Fruit fly (Drosophila melanogaster) whole organism, prepupa: Measurements from ENCODE around the gene Drsl1.

ENCODE experiments used
- Blimp-1 ChIP-seq: fragments of 200-800 bp; sonication (Bioruptor generic); optimal IDR thresholded peaks from 3 replicates; lab custom pipeline; 2017; ENCODE audit warnings: missing biosample characterization, missing genetic modification characterization, mild to moderate bottlenecking, moderate library complexity, missing genetic modification reagents
- CG10631 ChIP-seq: fragments of 200-800 bp; sonication (Bioruptor generic); optimal IDR thresholded peaks from 2 replicates; lab custom pipeline; 2016; ENCODE audit warnings: missing biosample characterization, missing genetic modification characterization
- CG11294 ChIP-seq: fragments of 200-800 bp; sonication (Bioruptor generic); IDR thresholded peaks from 2 replicates; pipeline ENCODE4 v1.3.6; 2022; ENCODE audit warnings: missing biosample characterization, missing genetic modification characterization
- CG11762 ChIP-seq: fragments of 200-800 bp; sonication (Bioruptor generic); optimal IDR thresholded peaks from 3 replicates; lab custom pipeline; 2016; ENCODE audit warnings: missing biosample characterization, missing genetic modification characterization; ENCODE audit not compliant: insufficient read depth
- CG11902 ChIP-seq: fragments of 200-800 bp; sonication (Bioruptor generic); optimal IDR thresholded peaks from 3 replicates; lab custom pipeline; 2016; ENCODE audit warnings: missing biosample characterization, missing genetic modification characterization
- CG15336 ChIP-seq: fragments of 200-800 bp; sonication (Bioruptor generic); IDR thresholded peaks from 2 replicates; pipeline ENCODE4 v1.3.6; 2022; ENCODE audit warnings: missing biosample characterization, missing genetic modification characterization
- CG1621 ChIP-seq: fragments of 200-800 bp; sonication (Bioruptor generic); optimal IDR thresholded peaks from 3 replicates; lab custom pipeline; 2018; ENCODE audit warnings: missing biosample characterization, mild to moderate bottlenecking, missing genetic modification characterization
- CG16779 ChIP-seq: fragments of 200-800 bp; sonication (Bioruptor generic); optimal IDR thresholded peaks from 3 replicates; lab custom pipeline; 2017; ENCODE audit warnings: missing biosample characterization, mild to moderate bottlenecking, missing genetic modification characterization
- CG3032 ChIP-seq: fragments of 200-800 bp; optimal IDR thresholded peaks from 2 replicates; lab custom pipeline; 2019; ENCODE audit warnings: missing biosample characterization, mild to moderate bottlenecking, missing genetic modification characterization, moderate library complexity
- CG34406 ChIP-seq: fragments of 200-800 bp; sonication (Bioruptor generic); optimal IDR thresholded peaks from 3 replicates; lab custom pipeline; 2016; ENCODE audit warnings: missing biosample characterization, missing genetic modification characterization
- CG3919 ChIP-seq: fragments of 200-800 bp; sonication (Bioruptor generic); optimal IDR thresholded peaks from 3 replicates; lab custom pipeline; 2016; ENCODE audit warnings: missing biosample characterization, missing genetic modification characterization
- CG6163 ChIP-seq: fragments of 200-800 bp; sonication (Bioruptor generic); IDR thresholded peaks from 3 replicates; pipeline ENCODE4 v1.3.6; 2022; ENCODE audit warnings: missing biosample characterization, missing genetic modification characterization
- CG6276 ChIP-seq: fragments of 200-800 bp; sonication (Bioruptor generic); optimal IDR thresholded peaks from 2 replicates; lab custom pipeline; 2017; ENCODE audit warnings: missing biosample characterization, mild to moderate bottlenecking, missing genetic modification characterization
- CG6792 ChIP-seq: fragments of 200-800 bp; sonication (Bioruptor generic); optimal IDR thresholded peaks from 3 replicates; lab custom pipeline; 2016; ENCODE audit warnings: missing biosample characterization, missing genetic modification characterization
- CG6808 ChIP-seq: fragments of 200-800 bp; sonication (Bioruptor generic); optimal IDR thresholded peaks from 3 replicates; lab custom pipeline; 2017; ENCODE audit warnings: missing biosample characterization, missing genetic modification characterization, mild to moderate bottlenecking, moderate library complexity, missing genetic modification reagents
- CG7368 ChIP-seq: fragments of 200-800 bp; sonication (Bioruptor generic); optimal IDR thresholded peaks from 3 replicates; lab custom pipeline; 2016; ENCODE audit warnings: missing biosample characterization, missing genetic modification characterization
- CG8119 ChIP-seq: fragments of 200-800 bp; sonication (Bioruptor generic); IDR thresholded peaks from 3 replicates; pipeline ENCODE4 v1.3.6; 2022; ENCODE audit warnings: missing biosample characterization, missing genetic modification characterization
- CG8319 ChIP-seq: fragments of 200-800 bp; sonication (Bioruptor generic); optimal IDR thresholded peaks from 3 replicates; lab custom pipeline; 2016; ENCODE audit warnings: missing biosample characterization, missing genetic modification characterization
- CG8632 ChIP-seq: fragments of 200-800 bp; sonication (Bioruptor generic); optimal IDR thresholded peaks from 3 replicates; lab custom pipeline; 2016; ENCODE audit warnings: missing biosample characterization, missing genetic modification characterization
- Eip78C ChIP-seq: fragments of 200-800 bp; sonication (Bioruptor generic); peaks from one replicate; lab custom pipeline; 2016; ENCODE audit warnings: missing biosample characterization, missing genetic modification characterization
- Eip93F ChIP-seq: fragments of 200-800 bp; sonication (Bioruptor generic); optimal IDR thresholded peaks from 2 replicates; lab custom pipeline; 2016; ENCODE audit warnings: missing biosample characterization, mild to moderate bottlenecking, missing genetic modification characterization
- Ets21C ChIP-seq: fragments of 200-800 bp; sonication (Bioruptor generic); optimal IDR thresholded peaks from 3 replicates; lab custom pipeline; 2016; ENCODE audit warnings: missing biosample characterization, missing genetic modification characterization
- Ets96B ChIP-seq: fragments of 200-800 bp; optimal IDR thresholded peaks from 2 replicates; lab custom pipeline; 2019; ENCODE audit warnings: missing biosample characterization, mild to moderate bottlenecking, missing genetic modification characterization, moderate library complexity
- Gug ChIP-seq: fragments of 200-800 bp; sonication (Bioruptor generic); IDR thresholded peaks from 2 replicates; pipeline ENCODE4 v1.3.6; 2022; ENCODE audit warnings: missing biosample characterization, missing genetic modification characterization
- Hr38 ChIP-seq: sonication (Bioruptor generic); optimal IDR thresholded peaks from 2 replicates; lab custom pipeline; 2016; ENCODE audit warnings: missing biosample characterization, missing genetic modification characterization
- Hr39 ChIP-seq: fragments of 200-800 bp; sonication (Bioruptor generic); optimal IDR thresholded peaks from 2 replicates; lab custom pipeline; 2016; ENCODE audit warnings: missing biosample characterization, missing genetic modification characterization
- Hr4 ChIP-seq: fragments of 200-800 bp; sonication (Bioruptor generic); optimal IDR thresholded peaks from 3 replicates; lab custom pipeline; 2016; ENCODE audit warnings: missing biosample characterization, missing genetic modification characterization
- Lpt ChIP-seq: fragments of 200-800 bp; sonication (Bioruptor generic); optimal IDR thresholded peaks from 3 replicates; lab custom pipeline; 2016; ENCODE audit warnings: missing biosample characterization, missing genetic modification characterization
- Met ChIP-seq: fragments of 200-800 bp; sonication (Bioruptor generic); optimal IDR thresholded peaks from 3 replicates; lab custom pipeline; 2016; ENCODE audit warnings: missing biosample characterization, missing genetic modification characterization
- OdsH ChIP-seq: fragments of 200-800 bp; sonication (Bioruptor generic); optimal IDR thresholded peaks from 3 replicates; lab custom pipeline; 2016; ENCODE audit warnings: missing biosample characterization, missing genetic modification characterization
- Smox ChIP-seq: fragments of 200-800 bp; sonication (Bioruptor generic); optimal IDR thresholded peaks from 3 replicates; lab custom pipeline; 2016; ENCODE audit warnings: missing biosample characterization, missing genetic modification characterization
- Sox102F ChIP-seq: fragments of 200-800 bp; sonication (Bioruptor generic); optimal IDR thresholded peaks from 2 replicates; lab custom pipeline; 2016; ENCODE audit warnings: missing biosample characterization, mild to moderate bottlenecking, missing genetic modification characterization
- achi ChIP-seq: fragments of 200-800 bp; sonication (Bioruptor generic); optimal IDR thresholded peaks from 3 replicates; lab custom pipeline; 2016; ENCODE audit warnings: missing biosample characterization, missing genetic modification characterization
- acj6 ChIP-seq: fragments of 200-800 bp; sonication (Bioruptor generic); optimal IDR thresholded peaks from 3 replicates; lab custom pipeline; 2016; ENCODE audit warnings: missing biosample characterization, missing genetic modification characterization
- cyc ChIP-seq: fragments of 200-800 bp; sonication (Bioruptor generic); optimal IDR thresholded peaks from 3 replicates; lab custom pipeline; 2016; ENCODE audit warnings: missing biosample characterization, missing genetic modification characterization
- dac ChIP-seq: fragments of 200-800 bp; sonication (Bioruptor generic); optimal IDR thresholded peaks from 2 replicates; lab custom pipeline; 2017; ENCODE audit warnings: missing biosample characterization, mild to moderate bottlenecking, missing genetic modification characterization
- dsx ChIP-seq: fragments of 200-800 bp; optimal IDR thresholded peaks from 3 replicates; lab custom pipeline; 2019; ENCODE audit warnings: missing biosample characterization, mild to moderate bottlenecking, missing genetic modification characterization, moderate library complexity; ENCODE audit not compliant: poor library complexity, severe bottlenecking
- eg ChIP-seq: fragments of 200-800 bp; sonication (Bioruptor generic); IDR thresholded peaks from 3 replicates; pipeline ENCODE4 v1.3.6; 2022; ENCODE audit warnings: missing biosample characterization, missing genetic modification characterization
- fkh ChIP-seq: fragments of 200-800 bp; sonication (Bioruptor generic); optimal IDR thresholded peaks from 3 replicates; lab custom pipeline; 2017; ENCODE audit warnings: missing biosample characterization, mild to moderate bottlenecking, missing genetic modification characterization, moderate library complexity
- lz ChIP-seq: fragments of 200-800 bp; sonication (Bioruptor generic); optimal IDR thresholded peaks from 3 replicates; lab custom pipeline; 2016; ENCODE audit warnings: missing biosample characterization, missing genetic modification characterization
- net ChIP-seq: fragments of 200-800 bp; sonication (Bioruptor generic); optimal IDR thresholded peaks from 3 replicates; lab custom pipeline; 2016; ENCODE audit warnings: missing biosample characterization, missing genetic modification characterization
- salr ChIP-seq, 2 experiments: fragments of 200-800 bp; sonication (Bioruptor generic); optimal IDR thresholded peaks; 3 replicates each; lab custom pipeline; 2016 to 2018; ENCODE audit warnings: missing biosample characterization in 2 of 2, missing genetic modification characterization in 2 of 2, mild to moderate bottlenecking in 1 of 2
- spab ChIP-seq: fragments of 200-800 bp; sonication (Bioruptor generic); optimal IDR thresholded peaks from 2 replicates; lab custom pipeline; 2017; ENCODE audit warnings: missing biosample characterization, mild to moderate bottlenecking, missing genetic modification characterization, missing genetic modification reagents
- ss ChIP-seq, 2 experiments: fragments of 200-800 bp; sonication (Bioruptor generic); optimal IDR thresholded peaks; 2 replicates in 1 of 2; 3 replicates in 1 of 2; lab custom pipeline; 2017 to 2018; ENCODE audit warnings: mild to moderate bottlenecking in 2 of 2, missing biosample characterization in 2 of 2, missing genetic modification characterization in 2 of 2, moderate library complexity in 1 of 2
- topi ChIP-seq: fragments of 200-800 bp; sonication (Bioruptor generic); optimal IDR thresholded peaks from 3 replicates; lab custom pipeline; 2016; ENCODE audit warnings: missing biosample characterization, missing genetic modification characterization
- vri ChIP-seq: fragments of 200-800 bp; sonication (Bioruptor generic); optimal IDR thresholded peaks from 3 replicates; lab custom pipeline; 2016; ENCODE audit warnings: missing biosample characterization, mild to moderate bottlenecking, missing genetic modification characterization

Drsl1 gene

DNA sequence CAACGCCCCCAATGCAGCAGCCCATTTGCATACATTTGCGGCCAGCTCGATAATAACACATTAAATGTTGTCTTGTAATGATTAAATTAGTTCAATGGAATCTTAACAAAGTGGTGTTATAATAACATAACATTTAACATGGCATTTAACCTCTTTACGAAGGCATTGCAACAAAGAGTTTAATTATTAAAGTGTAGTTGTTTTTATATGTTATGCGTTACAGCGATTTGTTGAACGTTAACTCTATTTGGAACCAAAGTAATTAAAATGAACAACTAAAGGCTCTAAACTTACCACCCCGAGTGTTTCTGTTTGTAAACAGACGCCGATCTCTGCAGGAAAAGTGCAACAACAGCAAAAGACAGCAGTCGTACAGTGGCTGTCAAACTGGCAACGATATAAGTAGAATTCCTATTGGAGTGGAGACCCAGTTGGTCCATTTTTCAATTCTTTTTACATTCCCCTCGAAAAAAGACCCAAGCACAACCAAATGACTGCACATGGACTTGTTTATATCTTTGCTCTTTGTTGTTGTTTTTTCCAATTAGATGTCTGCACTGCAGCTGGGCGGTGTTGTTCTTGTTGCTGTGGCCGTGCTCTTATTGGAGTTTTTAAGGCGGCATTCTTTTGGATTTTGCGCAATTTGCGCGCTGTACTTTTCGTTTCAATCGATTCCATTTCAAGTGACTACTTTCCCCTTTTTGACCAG, 3.4 kb upstream of the Drsl1 start (continued):
- no peak for TF ChIP-seq acj6 (GFP tag; lab: Kevin White, UChicago)
- TF ChIP-seq Sox102F (GFP tag; lab: Kevin White, UChicago), result no peak
- TF ChIP-seq topi (GFP tag; lab: Kevin White, UChicago), result peak; percentile 18
- no peak for TF ChIP-seq Met (GFP tag; lab: Kevin White, UChicago)
- TF ChIP-seq salr (GFP tag; optimal IDR thresholded peaks at IDR 0.05; lab: Kevin White, UChicago), result peak in 1 of 2 experiments; percentile 51
- no peak for TF ChIP-seq CG8632 (GFP tag; lab: Kevin White, UChicago)
- TF ChIP-seq CG3032 (tag; lab: Kevin White, UChicago), result peak; percentile 77
- no peak for TF ChIP-seq Hr38 (GFP tag; lab: Kevin White, UChicago)
- TF ChIP-seq net, result peak; percentile 12

- no peak for TF ChIP-seq CG11902 (GFP tag; lab: Kevin White, UChicago)
- TF ChIP-seq CG3919, result peak; percentile 22
- TF ChIP-seq vri, result no peak
- TF ChIP-seq cyc (GFP tag; lab: Kevin White, UChicago), result no peak
- no peak for TF ChIP-seq dac (GFP tag; lab: Kevin White, UChicago)
- no peak for TF ChIP-seq lz (GFP tag; lab: Kevin White, UChicago)
- TF ChIP-seq Hr38 (GFP tag; lab: Kevin White, UChicago), result no peak
- no peak for TF ChIP-seq CG8319 (GFP tag; lab: Kevin White, UChicago)
- peak; percentile 67 to 96 for TF ChIP-seq ss (GFP tag; optimal IDR thresholded peaks at IDR 0.05; lab: Kevin White, UChicago)
- TF ChIP-seq Blimp-1 (GFP tag; lab: Kevin White, UChicago), result no peak
- TF ChIP-seq Ets96B, result peak; percentile 61
- no peak for TF ChIP-seq CG8119 (GFP tag; lab: Robert Waterston, UW)
- no peak for TF ChIP-seq CG34406
- no peak for TF ChIP-seq fkh
- TF ChIP-seq CG6808 (GFP tag; lab: Kevin White, UChicago), result peak; percentile 65
- no peak for TF ChIP-seq CG11762 (GFP tag; lab: Kevin White, UChicago)
- TF ChIP-seq Ets21C (GFP tag; lab: Kevin White, UChicago), result no peak
- no peak for TF ChIP-seq CG1621
- TF ChIP-seq CG15336 (GFP tag; lab: Robert Waterston, UW), result no peak
- no peak for TF ChIP-seq eg
- no peak for TF ChIP-seq Lpt
- TF ChIP-seq Hr4 (GFP tag; lab: Kevin White, UChicago), result no peak
- TF ChIP-seq CG6276, result no peak
- no peak for TF ChIP-seq net
- TF ChIP-seq spab (GFP tag; lab: Kevin White, UChicago), result peak; percentile 43
- no peak for TF ChIP-seq Eip93F (GFP tag; lab: Kevin White, UChicago)
- TF ChIP-seq Met (GFP tag; lab: Kevin White, UChicago), result no peak
- no peak for TF ChIP-seq achi
- no peak for TF ChIP-seq CG11294 (GFP tag; lab: Robert Waterston, UW)
- TF ChIP-seq CG7368, result no peak
- no peak for TF ChIP-seq Hr39 (GFP tag; lab: Kevin White, UChicago)
- no peak for TF ChIP-seq OdsH (GFP tag; lab: Kevin White, UChicago)
- no peak for TF ChIP-seq Sox102F (GFP tag; lab: Kevin White, UChicago)
- TF ChIP-seq CG6792 (GFP tag; lab: Kevin White, UChicago), result no peak
- TF ChIP-seq Gug (GFP tag; lab: Robert Waterston, UW), result no peak
- TF ChIP-seq dsx (GFP tag; lab: Kevin White, UChicago), result peak; percentile 33
- TF ChIP-seq Eip78C (GFP tag; lab: Kevin White, UChicago), result peak; percentile 61
- peak in 1 of 2 experiments; percentile 2 for TF ChIP-seq salr (GFP tag; optimal IDR thresholded peaks at IDR 0.05; lab: Kevin White, UChicago)
- TF ChIP-seq CG16779 (tag; lab: Kevin White, UChicago), result no peak
- no peak for TF ChIP-seq Smox
- TF ChIP-seq CG10631, result peak; percentile 32
- TF ChIP-seq CG3032 (tag; lab: Kevin White, UChicago), result peak; percentile 70
- no peak for TF ChIP-seq CG6163 (GFP tag; lab: Robert Waterston, UW)
These were observed 2.7 kb upstream of the Drsl1 start for dm6 chr3L:3338028-3338855.
